Worm (Caenorhabditis elegans) whole organism, young adult: ENCODE results near the gene gln-5.

ENCODE experiments used
- K11D2.4 ChIP-seq: fragments of 200-800 bp; sonication (Bioruptor generic); IDR thresholded peaks from 2 replicates; pipeline ENCODE4 v1.3.6; 2022; ENCODE audit warnings: missing genetic modification reagents, missing genetic modification characterization, missing compliant biosample characterization
- bed-1 ChIP-seq: fragments of 200-800 bp; sonication (Bioruptor generic); IDR thresholded peaks from 2 replicates; pipeline ENCODE4 v1.3.6; 2022; ENCODE audit warnings: missing genetic modification reagents, missing genetic modification characterization, missing compliant biosample characterization
- ceh-100 ChIP-seq: fragments of 200-800 bp; sonication (Bioruptor generic); IDR thresholded peaks from 2 replicates; pipeline ENCODE4 v1.3.6; 2022; ENCODE audit warnings: missing genetic modification reagents, missing genetic modification characterization, missing compliant biosample characterization
- ceh-40 ChIP-seq: fragments of 200-800 bp; sonication (Bioruptor generic); IDR thresholded peaks from 2 replicates; pipeline ENCODE4 v1.3.6; 2022; ENCODE audit warnings: missing genetic modification characterization, missing compliant biosample characterization
- egrh-3 ChIP-seq: fragments of 200-800 bp; sonication (Bioruptor generic); IDR thresholded peaks from 2 replicates; pipeline ENCODE4 v1.3.6; 2022; ENCODE audit warnings: missing genetic modification reagents, missing genetic modification characterization, missing compliant biosample characterization
- fkh-3 ChIP-seq: sonication (generic microtip); optimal IDR thresholded peaks from 2 replicates; lab custom pipeline; 2016; ENCODE audit warnings: mild to moderate bottlenecking, missing genetic modification characterization, missing compliant biosample characterization
- let-526 ChIP-seq: fragments of 200-800 bp; sonication (Bioruptor generic); IDR thresholded peaks from 2 replicates; pipeline ENCODE4 v1.3.6; 2022; ENCODE audit warnings: missing genetic modification reagents, missing genetic modification characterization, missing compliant biosample characterization
- lin-40 ChIP-seq: sonication (generic microtip); optimal IDR thresholded peaks from 2 replicates; lab custom pipeline; 2016; ENCODE audit warnings: missing genetic modification characterization, mild to moderate bottlenecking, missing compliant biosample characterization, missing genotype, missing genetic modification reagents
- lsy-27 ChIP-seq: sonication (generic microtip); optimal IDR thresholded peaks from 2 replicates; lab custom pipeline; 2017; ENCODE audit warnings: missing genetic modification characterization, mild to moderate bottlenecking, missing compliant biosample characterization, antibody characterized with exemption, missing genotype, borderline replicate concordance; ENCODE audit not compliant: insufficient read depth
- madf-10 ChIP-seq: sonication (generic microtip); optimal IDR thresholded peaks from 2 replicates; lab custom pipeline; 2016; ENCODE audit warnings: mild to moderate bottlenecking, missing genetic modification characterization, missing compliant biosample characterization
- mel-28 ChIP-seq: sonication (generic microtip); optimal IDR thresholded peaks from 2 replicates; lab custom pipeline; 2016; ENCODE audit warnings: borderline replicate concordance, mild to moderate bottlenecking, missing genetic modification characterization, missing compliant biosample characterization
- pbrm-1 ChIP-seq: fragments of 200-800 bp; sonication (Bioruptor generic); IDR thresholded peaks from 2 replicates; pipeline ENCODE4 v1.3.6; 2022; ENCODE audit warnings: missing genetic modification reagents, missing genetic modification characterization, missing compliant biosample characterization
- ztf-26 ChIP-seq: sonication (generic microtip); optimal IDR thresholded peaks from 2 replicates; lab custom pipeline; 2017; ENCODE audit warnings: missing genetic modification characterization, missing compliant biosample characterization

DNA sequence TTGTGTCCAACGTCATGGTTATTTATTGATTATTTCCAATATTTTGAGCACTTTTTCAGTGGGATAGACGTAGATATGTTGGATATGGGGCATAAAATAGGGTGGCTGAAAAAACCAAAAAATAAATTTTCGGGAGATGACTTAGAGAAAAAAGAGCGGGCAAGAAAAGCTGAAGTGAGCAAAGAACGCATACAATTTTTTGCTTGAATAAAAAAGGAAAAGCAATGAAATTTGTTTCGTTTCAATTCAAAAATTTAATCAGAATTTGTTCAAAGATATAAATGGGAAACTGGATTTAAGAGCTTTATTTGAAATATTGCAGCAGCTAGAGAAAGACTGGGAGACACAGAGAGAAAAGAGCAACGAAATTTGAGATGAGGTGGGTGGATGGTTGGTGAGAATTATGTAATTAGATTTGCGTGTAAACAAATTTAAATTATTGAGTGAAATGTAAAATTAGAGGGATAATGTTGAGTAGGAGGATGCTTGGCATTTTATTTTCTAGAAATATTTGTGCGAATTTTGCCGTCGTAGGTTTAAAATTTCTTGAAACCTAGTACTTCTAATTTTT lies 18.3 kb upstream of the gln-5 start, which contains the start of the genes T28F3.11 and slc-17.4:
- TF ChIP-seq ceh-40 (GFP tag; lab: Robert Waterston, UW) (no peak), fkh-3 (tag; lab: Kevin White, UChicago) (no peak), ztf-26 (tag; lab: Kevin White, UChicago) (no peak), madf-10 (no peak), egrh-3 (no peak), let-526 (GFP tag; lab: Robert Waterston, UW) (no peak), lsy-27 (no peak), mel-28 (tag; lab: Kevin White, UChicago) (no peak), lin-40 (no peak), ceh-100 (GFP tag; lab: Robert Waterston, UW) (no peak), K11D2.4 (GFP tag; lab: Robert Waterston, UW) (no peak), pbrm-1 (GFP tag; lab: Robert Waterston, UW) (no peak), bed-1 (no peak)
